Fruit fly (Drosophila melanogaster): ENCODE measurements around the gene Obp18a.
A peak's percentile ranks its signal among the peaks of the same experiment; 100 is the strongest.

Obp18a gene

DNA sequence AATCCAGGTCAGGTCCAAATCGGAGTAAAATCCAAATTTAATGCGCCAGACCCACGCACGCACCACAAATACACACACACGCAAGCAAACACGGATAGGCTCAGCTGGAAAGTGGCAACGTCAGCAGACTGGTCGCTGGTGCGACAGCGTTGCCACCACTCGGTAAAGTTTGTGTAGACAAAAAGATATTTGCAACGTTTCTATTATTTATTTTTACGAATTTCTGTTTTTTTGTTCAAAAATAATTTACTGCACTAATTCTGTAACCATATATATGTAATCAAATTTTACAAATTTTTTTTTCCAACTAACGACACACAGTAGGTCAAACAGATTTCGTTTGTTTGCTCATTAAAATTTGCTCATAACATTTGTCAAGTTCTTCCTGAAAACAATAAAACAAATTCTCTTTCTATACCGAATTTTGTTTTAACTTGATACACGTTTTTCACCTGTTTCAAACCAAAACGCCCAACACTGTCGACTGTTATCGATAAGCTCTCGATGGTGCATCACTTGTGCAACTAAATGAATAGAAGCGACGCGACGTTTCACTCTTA lies 44.1 kb upstream of the Obp18a start, which contains the start of the genes CG7556 and CG7453 (continued):
- TF ChIP-seq Fer2 (tag; optimal IDR thresholded peaks at IDR 0.05) (peak; percentile 55), Adf1 (GFP tag; IDR thresholded peaks at IDR 0.05) (peak; percentile 38), Ssrp (tag; optimal IDR thresholded peaks at IDR 0.05) (peak; percentile 70), CG31441 (GFP tag; IDR thresholded peaks at IDR 0.05) (peak; percentile 63; the same call in 1 of the 2 replicates), CG18011 (GFP tag; optimal IDR thresholded peaks at IDR 0.05) (peak; percentile 51), H2.0 (GFP tag; IDR thresholded peaks at IDR 0.05) (peak; percentile 57), Doc3 (GFP tag; IDR thresholded peaks at IDR 0.05; ENCODE audit: partially characterized antibody) (no peak), ERR (GFP tag; optimal IDR thresholded peaks at IDR 0.05) (no peak), ash1 (GFP tag; optimal IDR thresholded peaks at IDR 0.05) (no peak), Bgb (GFP tag; IDR thresholded peaks at IDR 0.05; ENCODE audit: partially characterized antibody) (no peak), gt (GFP tag; IDR thresholded peaks at IDR 0.05) (no peak), trh (GFP tag; optimal IDR thresholded peaks at IDR 0.05) (no peak), Hey (tag; optimal IDR thresholded peaks at IDR 0.05) (no peak), lbe (GFP tag; optimal IDR thresholded peaks at IDR 0.05) (peak; percentile 31), Six4 (GFP tag; optimal IDR thresholded peaks at IDR 0.05) (peak; percentile 48), luna (GFP tag; optimal IDR thresholded peaks at IDR 0.05) (peak; percentile 25), CG5953 (GFP tag; IDR thresholded peaks at IDR 0.05) (no peak), ro (GFP tag; IDR thresholded peaks at IDR 0.05) (no peak), slbo (GFP tag; IDR thresholded peaks at IDR 0.05) (peak; percentile 80), z (GFP tag; IDR thresholded peaks at IDR 0.05) (no peak), gcm2 (GFP tag; optimal IDR thresholded peaks at IDR 0.05) (no peak), CG11504 (tag; optimal IDR thresholded peaks at IDR 0.05) (peak; percentile 78), CG10147 (GFP tag; optimal IDR thresholded peaks at IDR 0.05) (peak; percentile 68), chif (GFP tag; optimal IDR thresholded peaks at IDR 0.05) (peak; percentile 72 to 79), CG34422 (GFP tag; IDR thresholded peaks at IDR 0.05) (peak; percentile 43; the same call in 1 of the 3 replicates), CG10565 (GFP tag; optimal IDR thresholded peaks at IDR 0.05) (no peak), dmrt11E (tag; optimal IDR thresholded peaks at IDR 0.05) (peak; percentile 73), CG15073 (GFP tag; optimal IDR thresholded peaks at IDR 0.05) (no peak), CG8765 (GFP tag; IDR thresholded peaks at IDR 0.05) (no peak), Lhr (GFP tag; optimal IDR thresholded peaks at IDR 0.05) (peak; percentile 35), HHEX (GFP tag; optimal IDR thresholded peaks at IDR 0.05) (peak; percentile 37), H15 (GFP tag; IDR thresholded peaks at IDR 0.05) (peak; percentile 38; the same call in 1 of the 3 replicates), CG12769 (tag; optimal IDR thresholded peaks at IDR 0.05) (no peak), Hr78 (GFP tag; optimal IDR thresholded peaks at IDR 0.05) (no peak), Eip74EF (GFP tag; optimal IDR thresholded peaks at IDR 0.05) (peak in 1 of 2 experiments; percentile 51), CG7357 (GFP tag; IDR thresholded peaks at IDR 0.05) (peak; percentile 51; the same call in 2 of the 3 replicates), Sin3A (optimal IDR thresholded peaks at IDR 0.05) (peak; percentile 65), CG3065 (GFP tag; optimal IDR thresholded peaks at IDR 0.05) (peak; percentile 56), CG7839 (tag; optimal IDR thresholded peaks at IDR 0.05) (peak; percentile 76), tup (GFP tag; optimal IDR thresholded peaks at IDR 0.05) (peak; percentile 33), CG8388 (GFP tag; optimal IDR thresholded peaks at IDR 0.05) (peak; percentile 64), CG4707 (GFP tag; optimal IDR thresholded peaks at IDR 0.05) (no peak), CG6683 (GFP tag; optimal IDR thresholded peaks at IDR 0.05) (peak; percentile 42), aop (GFP tag; IDR thresholded peaks at IDR 0.05) (no peak), CG10431 (GFP tag; optimal IDR thresholded peaks at IDR 0.05) (peak; percentile 18), Spps (tag; optimal IDR thresholded peaks at IDR 0.05) (peak; percentile 19), CG11247 (GFP tag; IDR thresholded peaks at IDR 0.05) (peak; percentile 49; the same call in 1 of the 2 replicates), CG9727 (GFP tag; optimal IDR thresholded peaks at IDR 0.05) (peak; percentile 78), Poxn (GFP tag; IDR thresholded peaks at IDR 0.05) (no peak), sd (tag; optimal IDR thresholded peaks at IDR 0.05) (peak; percentile 4)
